Worm (Caenorhabditis elegans): ENCODE measurements around the gene fbxc-51.

Gene fbxc-51

DNA sequence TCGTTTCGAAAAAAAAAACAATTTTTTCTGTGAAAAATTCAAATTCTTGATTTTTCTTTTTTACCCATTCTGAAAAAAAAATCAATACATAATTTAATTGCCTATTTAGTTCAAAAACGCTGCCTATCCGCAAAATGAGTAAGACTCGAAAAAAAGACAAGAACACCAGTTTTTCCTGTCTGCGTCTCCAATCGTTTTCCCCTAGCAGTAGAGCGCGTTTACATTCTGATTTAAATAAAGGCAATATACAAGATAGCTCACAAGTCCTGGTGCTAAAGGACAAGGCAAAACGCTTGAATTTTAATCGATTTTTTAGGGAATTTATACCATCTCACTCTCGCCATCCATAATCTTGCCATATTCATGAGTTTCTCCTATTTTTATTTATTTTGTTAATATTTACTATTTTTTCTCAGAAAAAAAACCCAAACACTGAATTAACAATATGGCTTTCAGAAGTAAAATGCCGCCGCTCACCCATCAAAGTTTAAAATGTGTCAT, 44.7 kb downstream of the fbxc-51 start, which contains the start of gene fbxc-33 (continued):
- TF ChIP-seq isw-1 (GFP tag; IDR thresholded peaks at IDR 0.05) = no peak
- TF ChIP-seq grh-1 (GFP tag; IDR thresholded peaks at IDR 0.05) = no peak
- no peak for TF ChIP-seq blmp-1 (tag; optimal IDR thresholded peaks at IDR 0.05)
- no peak for TF ChIP-seq snu-23 (GFP tag; optimal IDR thresholded peaks at IDR 0.05)
- TF ChIP-seq irx-1 (tag; optimal IDR thresholded peaks at IDR 0.05) = no peak
- TF ChIP-seq ceh-82 (tag; optimal IDR thresholded peaks at IDR 0.05) = peak in 1 of 3 experiments; percentile 31
- no peak for TF ChIP-seq zip-4 (GFP tag; optimal IDR thresholded peaks at IDR 0.05)
- no peak for TF ChIP-seq nhr-47 (tag; optimal IDR thresholded peaks at IDR 0.05)
- no peak for TF ChIP-seq ztf-11 (tag; optimal IDR thresholded peaks at IDR 0.05)
- no peak for TF ChIP-seq nhr-90 (tag; optimal IDR thresholded peaks at IDR 0.05; ENCODE audit: poor library complexity)
- TF ChIP-seq egl-27 (tag; optimal IDR thresholded peaks at IDR 0.05) = no peak
- TF ChIP-seq pax-3 (tag; optimal IDR thresholded peaks at IDR 0.05) = no peak
- no peak for TF ChIP-seq efl-3 (GFP tag; optimal IDR thresholded peaks at IDR 0.05)
- no peak for TF ChIP-seq ztf-4 (tag; optimal IDR thresholded peaks at IDR 0.05)
- peak; percentile 38 for TF ChIP-seq skn-1 (tag; optimal IDR thresholded peaks at IDR 0.05)
- TF ChIP-seq C16A3.4 (tag; optimal IDR thresholded peaks at IDR 0.05) = peak; percentile 29
- TF ChIP-seq xbp-1 (tag; optimal IDR thresholded peaks at IDR 0.05) = no peak
- no peak for TF ChIP-seq ceh-90 (tag; optimal IDR thresholded peaks at IDR 0.05)
- TF ChIP-seq nhr-12 (tag; optimal IDR thresholded peaks at IDR 0.05) = no peak
- TF ChIP-seq nhr-76 (tag; optimal IDR thresholded peaks at IDR 0.05) = no peak
- TF ChIP-seq dsc-1 (tag; optimal IDR thresholded peaks at IDR 0.05) = no peak
- TF ChIP-seq nhr-85 (tag) = peak; percentile 0
- no peak for TF ChIP-seq nhr-28 (tag; optimal IDR thresholded peaks at IDR 0.05)
- no peak for TF ChIP-seq hpl-2 (GFP tag; optimal IDR thresholded peaks at IDR 0.05)
- TF ChIP-seq mdl-1 (tag; optimal IDR thresholded peaks at IDR 0.05) = no peak
- TF ChIP-seq egl-13 (tag; optimal IDR thresholded peaks at IDR 0.05) = no peak
- TF ChIP-seq lin-39 (tag; optimal IDR thresholded peaks at IDR 0.05) = no peak
- TF ChIP-seq lin-14 (GFP tag; optimal IDR thresholded peaks at IDR 0.05) = peak; percentile 57
- TF ChIP-seq hlh-4 (tag; optimal IDR thresholded peaks at IDR 0.05) = no peak
- no peak for TF ChIP-seq nhr-11 (tag; optimal IDR thresholded peaks at IDR 0.05)
- no peak for TF ChIP-seq sptf-1 (tag; optimal IDR thresholded peaks at IDR 0.05)
- no peak for TF ChIP-seq fkh-4 (tag; optimal IDR thresholded peaks at IDR 0.05; ENCODE audit: borderline replicate concordance)
- peak; percentile 62 for TF ChIP-seq lin-15B (tag; optimal IDR thresholded peaks at IDR 0.05)
- TF ChIP-seq mef-2 (tag; optimal IDR thresholded peaks at IDR 0.05) = no peak
- no peak for TF ChIP-seq mab-9 (GFP tag; IDR thresholded peaks at IDR 0.05)
- peak; percentile 30 for TF ChIP-seq F16B12.6 (tag; optimal IDR thresholded peaks at IDR 0.05)
- TF ChIP-seq snpc-4 (tag; optimal IDR thresholded peaks at IDR 0.05) = peak; percentile 13
- no peak for TF ChIP-seq ces-1 (GFP tag; optimal IDR thresholded peaks at IDR 0.05)
- no peak for TF ChIP-seq fos-1 (tag; optimal IDR thresholded peaks at IDR 0.05)
- TF ChIP-seq hlh-17 (GFP tag; optimal IDR thresholded peaks at IDR 0.05; ENCODE audit: borderline replicate concordance) = no peak
- no peak for TF ChIP-seq fkh-10 (GFP tag; optimal IDR thresholded peaks at IDR 0.05)
- TF ChIP-seq rnt-1 (tag; optimal IDR thresholded peaks at IDR 0.05) = peak; percentile 34
- TF ChIP-seq nhr-20 (tag; optimal IDR thresholded peaks at IDR 0.05) = peak; percentile 4
- TF ChIP-seq jun-1 (tag; optimal IDR thresholded peaks at IDR 0.05) = no peak
- TF ChIP-seq swsn-7 (tag; optimal IDR thresholded peaks at IDR 0.05) = peak; percentile 26
- no peak for TF ChIP-seq ama-1 (optimal IDR thresholded peaks at IDR 0.05)
- TF ChIP-seq alr-1 (tag; optimal IDR thresholded peaks at IDR 0.05; ENCODE audit: borderline replicate concordance) = no peak
- no peak for TF ChIP-seq C34B4.2 (tag; optimal IDR thresholded peaks at IDR 0.05)
- no peak for TF ChIP-seq vab-15 (tag; optimal IDR thresholded peaks at IDR 0.05)
- no peak for TF ChIP-seq nhr-84 (tag; optimal IDR thresholded peaks at IDR 0.05)
- no peak for TF ChIP-seq fkh-8 (tag; optimal IDR thresholded peaks at IDR 0.05)
- TF ChIP-seq ceh-63 (GFP tag; optimal IDR thresholded peaks at IDR 0.05) = no peak
- TF ChIP-seq nhr-71 (tag; optimal IDR thresholded peaks at IDR 0.05) = no peak
- TF ChIP-seq nhr-237 (tag; optimal IDR thresholded peaks at IDR 0.05) = no peak

All from whole organism, L1 larva.